Worm (Caenorhabditis elegans) whole organism, young adult: ENCODE measurements around the gene R10D12.6.

Source experiments
- B0019.2 ChIP-seq: fragments of 200-800 bp; sonication (Bioruptor generic); conservative IDR thresholded peaks from 2 replicates; pipeline ENCODE4 v1.3.6; 2022; ENCODE audit warnings: missing genetic modification reagents, missing genetic modification characterization, missing compliant biosample characterization
- B0035.1 ChIP-seq: sonication (generic microtip); optimal IDR thresholded peaks from 2 replicates; lab custom pipeline; 2016; ENCODE audit warnings: missing genetic modification characterization, mild to moderate bottlenecking, missing compliant biosample characterization, missing genotype, missing genetic modification reagents
- B0261.1 ChIP-seq: sonication (generic microtip); optimal IDR thresholded peaks from 2 replicates; lab custom pipeline; 2016; ENCODE audit warnings: mild to moderate bottlenecking, missing genetic modification characterization, moderate library complexity, missing compliant biosample characterization
- D2030.7 ChIP-seq: fragments of 200-800 bp; sonication (Bioruptor generic); IDR thresholded peaks from 2 replicates; pipeline ENCODE4 v1.3.6; 2022; ENCODE audit warnings: missing genetic modification reagents, missing genetic modification characterization, missing compliant biosample characterization
- F23B12.7 ChIP-seq: sonication (generic microtip); optimal IDR thresholded peaks from 2 replicates; lab custom pipeline; 2017; ENCODE audit warnings: missing genetic modification characterization, mild to moderate bottlenecking, missing compliant biosample characterization, antibody characterized with exemption, moderate library complexity; ENCODE audit not compliant: insufficient read depth
- F57A8.1 ChIP-seq: fragments of 200-800 bp; sonication (Bioruptor generic); optimal IDR thresholded peaks from 2 replicates; lab custom pipeline; 2018; ENCODE audit warnings: mild to moderate bottlenecking, missing genetic modification characterization, moderate library complexity, missing compliant biosample characterization
- F57C9.4 ChIP-seq: sonication (generic microtip); optimal IDR thresholded peaks from 2 replicates; lab custom pipeline; 2017; ENCODE audit warnings: mild to moderate bottlenecking, missing genetic modification characterization, missing compliant biosample characterization
- Y67H2A.10 ChIP-seq: fragments of 200-800 bp; sonication (Bioruptor generic); conservative IDR thresholded peaks from 2 replicates; pipeline ENCODE4 v1.3.6; 2022; ENCODE audit warnings: missing genetic modification reagents, missing genetic modification characterization, missing compliant biosample characterization
- akir-1 ChIP-seq: fragments of 200-800 bp; sonication (Bioruptor generic); optimal IDR thresholded peaks from 2 replicates; lab custom pipeline; 2018; ENCODE audit warnings: mild to moderate bottlenecking, missing genetic modification characterization, moderate library complexity, missing compliant biosample characterization
- attf-6 ChIP-seq: fragments of 200-800 bp; sonication (Bioruptor generic); IDR thresholded peaks from 2 replicates; pipeline ENCODE4 v1.3.6; 2022; ENCODE audit warnings: missing genetic modification reagents, missing genetic modification characterization, missing compliant biosample characterization
- cebp-2 ChIP-seq: fragments of 200-800 bp; sonication (Bioruptor generic); IDR thresholded peaks from 2 replicates; pipeline ENCODE4 v1.3.6; 2022; ENCODE audit warnings: missing genetic modification characterization, missing compliant biosample characterization
- ceh-27 ChIP-seq: fragments of 200-800 bp; sonication (Bioruptor generic); optimal IDR thresholded peaks from 2 replicates; lab custom pipeline; 2018; ENCODE audit warnings: mild to moderate bottlenecking, missing genetic modification characterization, moderate library complexity, missing compliant biosample characterization
- ceh-40 ChIP-seq: fragments of 200-800 bp; sonication (Bioruptor generic); IDR thresholded peaks from 2 replicates; pipeline ENCODE4 v1.3.6; 2022; ENCODE audit warnings: missing genetic modification characterization, missing compliant biosample characterization
- ceh-58 ChIP-seq: fragments of 200-800 bp; sonication (Bioruptor generic); IDR thresholded peaks from 2 replicates; pipeline ENCODE4 v1.3.6; 2022; ENCODE audit warnings: missing genetic modification characterization, missing compliant biosample characterization
- ceh-79 ChIP-seq: sonication (generic microtip); optimal IDR thresholded peaks from 2 replicates; lab custom pipeline; 2017; ENCODE audit warnings: mild to moderate bottlenecking, missing genetic modification characterization, missing compliant biosample characterization
- chd-7 ChIP-seq: sonication (generic microtip); optimal IDR thresholded peaks from 2 replicates; lab custom pipeline; 2016; ENCODE audit warnings: mild to moderate bottlenecking, missing genetic modification characterization, moderate library complexity, missing compliant biosample characterization
- dpff-1 ChIP-seq: sonication (generic microtip); optimal IDR thresholded peaks from 2 replicates; lab custom pipeline; 2017; ENCODE audit warnings: mild to moderate bottlenecking, missing genetic modification characterization, missing compliant biosample characterization
- efl-1 ChIP-seq: fragments of 150-350 bp; optimal IDR thresholded peaks from 2 replicates; lab custom pipeline; 2014; ENCODE audit warnings: missing biosample characterization, missing genetic modification reagents, missing genetic modification characterization
- egl-18 ChIP-seq: fragments of 200-800 bp; sonication (Bioruptor generic); IDR thresholded peaks from 2 replicates; pipeline ENCODE4 v1.3.6; 2022; ENCODE audit warnings: missing genetic modification reagents, missing genetic modification characterization, missing compliant biosample characterization
- egl-44 ChIP-seq: fragments of 200-800 bp; sonication (Bioruptor generic); IDR thresholded peaks from 2 replicates; pipeline ENCODE4 v1.3.6; 2022; ENCODE audit warnings: missing genetic modification reagents, missing genetic modification characterization, missing compliant biosample characterization
- ekl-4 ChIP-seq: fragments of 200-800 bp; sonication (Bioruptor generic); IDR thresholded peaks from 2 replicates; pipeline ENCODE4 v1.3.6; 2022; ENCODE audit warnings: missing genetic modification reagents, missing genetic modification characterization, missing compliant biosample characterization
- ets-4 ChIP-seq: fragments of 200-800 bp; sonication (Bioruptor generic); optimal IDR thresholded peaks from 2 replicates; lab custom pipeline; 2018; ENCODE audit warnings: mild to moderate bottlenecking, missing genetic modification characterization, missing compliant biosample characterization
- gei-17 ChIP-seq: fragments of 200-800 bp; sonication (Bioruptor generic); optimal IDR thresholded peaks from 2 replicates; lab custom pipeline; 2018; ENCODE audit warnings: mild to moderate bottlenecking, missing genetic modification characterization, missing compliant biosample characterization
- hmg-20 ChIP-seq: fragments of 200-800 bp; sonication (Bioruptor generic); IDR thresholded peaks from 2 replicates; pipeline ENCODE4 v1.3.6; 2022; ENCODE audit warnings: missing genetic modification reagents, missing genetic modification characterization, missing compliant biosample characterization
- let-526 ChIP-seq: fragments of 200-800 bp; sonication (Bioruptor generic); IDR thresholded peaks from 2 replicates; pipeline ENCODE4 v1.3.6; 2022; ENCODE audit warnings: missing genetic modification reagents, missing genetic modification characterization, missing compliant biosample characterization
- lir-1 ChIP-seq: fragments of 200-800 bp; sonication (Bioruptor generic); conservative IDR thresholded peaks from 2 replicates; pipeline ENCODE4 v1.3.6; 2022; ENCODE audit warnings: missing genetic modification reagents, missing genetic modification characterization, missing compliant biosample characterization
- lsy-27 ChIP-seq: sonication (generic microtip); optimal IDR thresholded peaks from 2 replicates; lab custom pipeline; 2017; ENCODE audit warnings: missing genetic modification characterization, mild to moderate bottlenecking, missing compliant biosample characterization, antibody characterized with exemption, missing genotype, borderline replicate concordance; ENCODE audit not compliant: insufficient read depth
- madf-8 ChIP-seq: fragments of 200-800 bp; sonication (Bioruptor generic); conservative IDR thresholded peaks from 2 replicates; pipeline ENCODE4 v1.3.6; 2022; ENCODE audit warnings: missing genetic modification reagents, missing genetic modification characterization, missing compliant biosample characterization
- mcd-1 ChIP-seq: fragments of 200-800 bp; sonication (Bioruptor generic); IDR thresholded peaks from 2 replicates; pipeline ENCODE4 v1.3.6; 2022; ENCODE audit warnings: missing genetic modification reagents, missing genetic modification characterization, missing compliant biosample characterization
- mes-4 ChIP-seq: sonication (generic microtip); optimal IDR thresholded peaks from 2 replicates; lab custom pipeline; 2016; ENCODE audit warnings: missing genotype, missing genetic modification characterization, missing compliant biosample characterization
- nfyb-1 ChIP-seq: fragments of 200-800 bp; sonication (Bioruptor generic); IDR thresholded peaks from 2 replicates; pipeline ENCODE4 v1.3.6; 2022; ENCODE audit warnings: missing genetic modification reagents, missing genetic modification characterization, missing compliant biosample characterization
- nhr-120 ChIP-seq: fragments of 200-800 bp; sonication (Bioruptor generic); IDR thresholded peaks from 2 replicates; pipeline ENCODE4 v1.3.6; 2022; ENCODE audit warnings: missing genetic modification characterization, missing compliant biosample characterization
- nhr-80 ChIP-seq: sonication (generic microtip); optimal IDR thresholded peaks from 2 replicates; lab custom pipeline; 2016; ENCODE audit warnings: missing genetic modification characterization, missing compliant biosample characterization
- pha-4 ChIP-seq: fragments of 150-350 bp; sonication (generic microtip); optimal IDR thresholded peaks from 2 replicates; lab custom pipeline; 2014; ENCODE audit warnings: missing biosample characterization, missing genetic modification reagents, missing genetic modification characterization
- rec-8 ChIP-seq, 2 experiments: sonication (generic microtip); optimal IDR thresholded peaks; 2 replicates each; lab custom pipeline; 2016; ENCODE audit warnings: mild to moderate bottlenecking in 2 of 2, missing genetic modification characterization in 2 of 2, missing genetic modification reagents in 2 of 2, missing genotype in 2 of 2, missing biosample characterization in 1 of 2, missing compliant biosample characterization in 1 of 2, moderate library complexity in 1 of 2
- repo-1 ChIP-seq: sonication (generic microtip); optimal IDR thresholded peaks from 2 replicates; lab custom pipeline; 2017; ENCODE audit warnings: mild to moderate bottlenecking, missing genetic modification characterization, missing compliant biosample characterization
- sdz-38 ChIP-seq: sonication (generic microtip); optimal IDR thresholded peaks from 2 replicates; lab custom pipeline; 2016; ENCODE audit warnings: missing genotype, missing genetic modification characterization, missing compliant biosample characterization
- snpc-1.1 ChIP-seq: sonication (generic microtip); optimal IDR thresholded peaks from 2 replicates; lab custom pipeline; 2017; ENCODE audit warnings: missing genetic modification characterization, mild to moderate bottlenecking, missing compliant biosample characterization, antibody characterized with exemption, moderate library complexity, missing genotype, missing genetic modification reagents; ENCODE audit not compliant: insufficient read depth
- snpc-1.3 ChIP-seq: sonication (generic microtip); optimal IDR thresholded peaks from 2 replicates; lab custom pipeline; 2017; ENCODE audit warnings: missing genetic modification characterization, mild to moderate bottlenecking, missing compliant biosample characterization, antibody characterized with exemption, moderate library complexity, missing genotype, missing genetic modification reagents; ENCODE audit not compliant: insufficient read depth
- snpc-3.4 ChIP-seq: sonication (generic microtip); optimal IDR thresholded peaks from 2 replicates; lab custom pipeline; 2017; ENCODE audit warnings: missing genetic modification characterization, mild to moderate bottlenecking, missing compliant biosample characterization, antibody characterized with exemption, moderate library complexity, missing genotype, missing genetic modification reagents
- snpc-4 ChIP-seq, 5 experiments: fragments of 150-350 bp in 1 of 5; sonication (generic microtip) in 4 of 5; optimal IDR thresholded peaks; 2 replicates each; lab custom pipeline; 2014 to 2018; ENCODE audit warnings: missing genetic modification characterization in 5 of 5, missing biosample characterization in 3 of 5, antibody characterized with exemption in 2 of 5, mild to moderate bottlenecking in 2 of 5, missing compliant biosample characterization in 2 of 5, missing genotype in 2 of 5, moderate library complexity in 2 of 5, missing genetic modification reagents in 1 of 5
- tbp1 ChIP-seq: fragments of 200-800 bp; sonication (Bioruptor generic); optimal IDR thresholded peaks from 2 replicates; lab custom pipeline; 2018; ENCODE audit warnings: mild to moderate bottlenecking, missing genetic modification characterization, missing compliant biosample characterization
- unc-62 ChIP-seq: fragments of 150-350 bp; optimal IDR thresholded peaks from 2 replicates; lab custom pipeline; 2014; ENCODE audit warnings: missing biosample characterization, missing genetic modification reagents, missing genetic modification characterization
- zfh-2 ChIP-seq: fragments of 200-800 bp; sonication (Bioruptor generic); conservative IDR thresholded peaks from 2 replicates; pipeline ENCODE4 v1.3.6; 2022; ENCODE audit warnings: missing genetic modification reagents, missing genetic modification characterization, missing compliant biosample characterization
- zim-3 ChIP-seq: sonication (generic microtip); optimal IDR thresholded peaks from 2 replicates; lab custom pipeline; 2017; ENCODE audit warnings: mild to moderate bottlenecking, missing genetic modification characterization, moderate library complexity, missing compliant biosample characterization
- ztf-22 ChIP-seq: fragments of 200-800 bp; sonication (Bioruptor generic); optimal IDR thresholded peaks from 2 replicates; lab custom pipeline; 2018; ENCODE audit warnings: mild to moderate bottlenecking, missing genetic modification characterization, moderate library complexity, missing compliant biosample characterization
- ztf-28 ChIP-seq: fragments of 200-800 bp; sonication (Bioruptor generic); IDR thresholded peaks from 2 replicates; pipeline ENCODE4 v1.3.6; 2022; ENCODE audit warnings: missing genetic modification reagents, missing genetic modification characterization, missing compliant biosample characterization

The R10D12.6 gene

DNA sequence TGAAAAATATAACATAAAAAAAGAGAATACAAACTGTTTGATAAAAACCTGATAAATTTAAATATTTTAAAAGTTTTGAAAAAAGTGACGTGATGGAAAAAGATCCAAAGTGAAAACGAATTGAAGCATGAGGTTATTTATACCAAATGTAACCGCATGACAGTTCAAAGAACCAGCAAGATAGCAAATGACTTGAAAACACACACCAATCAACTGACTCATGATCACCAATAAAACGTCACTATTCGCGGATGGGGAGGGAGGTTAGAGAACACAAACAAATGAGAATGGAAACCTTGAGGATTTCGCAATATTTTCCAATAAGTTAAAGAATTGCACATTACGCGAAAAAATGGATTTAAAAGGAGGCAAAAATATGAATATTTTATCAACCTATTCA is 39.7 kb upstream of the R10D12.6 start, which contains the start of gene C06B3.7 (continued):
- TF ChIP-seq ceh-27 = peak; percentile 4
- TF ChIP-seq ceh-58 = no peak
- TF ChIP-seq ztf-22 (GFP tag; lab: Kevin White, UChicago) = no peak
- TF ChIP-seq gei-17 = no peak
- TF ChIP-seq sdz-38 (tag; lab: Kevin White, UChicago) = no peak
- TF ChIP-seq rec-8 (tag; optimal IDR thresholded peaks at IDR 0.05; lab: Kevin White, UChicago) = no peak
- TF ChIP-seq ztf-28 (GFP tag; lab: Robert Waterston, UW) = no peak
- TF ChIP-seq mcd-1 (GFP tag; lab: Robert Waterston, UW) = 0 out of 2 replicates have a peak, but pooled peaks have one; percentile 27
- TF ChIP-seq lsy-27 (tag; lab: Kevin White, UChicago) = no peak
- no peak for TF ChIP-seq madf-8
- TF ChIP-seq unc-62 (GFP tag; lab: Kevin White, UChicago) = peak; percentile 62
- peak; percentile 34; the same call in 1 of the 2 replicates for TF ChIP-seq lir-1 (GFP tag; lab: Robert Waterston, UW)
- peak; percentile 46; the same call in 1 of the 2 replicates for TF ChIP-seq nfyb-1
- TF ChIP-seq efl-1 (GFP tag; lab: Kevin White, UChicago) = no peak
- TF ChIP-seq ekl-4 = no peak
- no peak for TF ChIP-seq B0019.2 (GFP tag; lab: Robert Waterston, UW)
- no peak for TF ChIP-seq zfh-2 (GFP tag; lab: Robert Waterston, UW)
- TF ChIP-seq repo-1 = no peak
- TF ChIP-seq cebp-2 (GFP tag; lab: Robert Waterston, UW) = no peak
- peak; percentile 81 for TF ChIP-seq let-526 (GFP tag; lab: Robert Waterston, UW)
- TF ChIP-seq ceh-40 (GFP tag; lab: Robert Waterston, UW) = no peak
- TF ChIP-seq hmg-20 (GFP tag; lab: Robert Waterston, UW) = no peak
- TF ChIP-seq F23B12.7 (tag; lab: Kevin White, UChicago) = peak; percentile 14
- TF ChIP-seq pha-4 (tag; lab: Kevin White, UChicago) = peak; percentile 91
- no peak for TF ChIP-seq ets-4 (GFP tag; lab: Kevin White, UChicago)
- TF ChIP-seq snpc-4 (GFP tag; optimal IDR thresholded peaks at IDR 0.05; lab: Kevin White, UChicago) = no peak
- peak in 2 of 4 experiments; percentile 1 to 51 for TF ChIP-seq snpc-4 (tag; optimal IDR thresholded peaks at IDR 0.05; lab: Kevin White, UChicago)
- TF ChIP-seq akir-1 = no peak
- no peak for TF ChIP-seq chd-7
- TF ChIP-seq zim-3 (tag; lab: Kevin White, UChicago) = no peak
- no peak for TF ChIP-seq snpc-1.3 (tag; lab: Kevin White, UChicago)
- TF ChIP-seq dpff-1 = no peak
- TF ChIP-seq mes-4 (tag; lab: Kevin White, UChicago) = no peak
- TF ChIP-seq B0035.1 (tag; lab: Kevin White, UChicago) = no peak
- no peak for TF ChIP-seq D2030.7 (GFP tag; lab: Robert Waterston, UW)
- TF ChIP-seq Y67H2A.10 (GFP tag; lab: Robert Waterston, UW) = no peak
- TF ChIP-seq nhr-80 (tag; lab: Kevin White, UChicago) = peak; percentile 83
- no peak for TF ChIP-seq nhr-120 (GFP tag; lab: Robert Waterston, UW)
- no peak for TF ChIP-seq B0261.1 (tag; lab: Kevin White, UChicago)
- TF ChIP-seq egl-44 = peak; percentile 37; the same call in 1 of the 2 replicates
- TF ChIP-seq F57C9.4 (tag; lab: Kevin White, UChicago) = no peak
- no peak for TF ChIP-seq attf-6 (GFP tag; lab: Robert Waterston, UW)
- TF ChIP-seq ceh-79 (tag; lab: Kevin White, UChicago) = no peak
- TF ChIP-seq egl-18 = no peak
- TF ChIP-seq F57A8.1 (GFP tag; lab: Kevin White, UChicago) = no peak
- no peak for TF ChIP-seq snpc-3.4 (tag; lab: Kevin White, UChicago)
- peak; percentile 55 for TF ChIP-seq tbp1 (GFP tag; lab: Kevin White, UChicago)
- no peak for TF ChIP-seq snpc-1.1 (tag; lab: Kevin White, UChicago)
